Worm (Caenorhabditis elegans) whole organism, L4/young adult: ENCODE measurements around the gene cfim-2.

Experiments used
- W03F9.2 ChIP-seq: fragments of 150-350 bp; optimal IDR thresholded peaks from 2 replicates; lab custom pipeline; 2014; ENCODE audit warnings: missing biosample characterization, missing genetic modification characterization
- him-1 ChIP-seq: sonication (generic microtip); optimal IDR thresholded peaks from 2 replicates; lab custom pipeline; 2016; ENCODE audit warnings: missing genotype, missing genetic modification reagents, missing genetic modification characterization, missing compliant biosample characterization

- TF ChIP-seq W03F9.2 (no peak), him-1 (no peak)
Measured at ce11 chrIV:8979062-8979612, 53.0 kb downstream of the cfim-2 start.
